Fruit fly (Drosophila melanogaster): ENCODE data around the gene hdm.
A peak's percentile ranks its signal among the peaks of the same experiment; 100 is the strongest.

Gene hdm

DNA sequence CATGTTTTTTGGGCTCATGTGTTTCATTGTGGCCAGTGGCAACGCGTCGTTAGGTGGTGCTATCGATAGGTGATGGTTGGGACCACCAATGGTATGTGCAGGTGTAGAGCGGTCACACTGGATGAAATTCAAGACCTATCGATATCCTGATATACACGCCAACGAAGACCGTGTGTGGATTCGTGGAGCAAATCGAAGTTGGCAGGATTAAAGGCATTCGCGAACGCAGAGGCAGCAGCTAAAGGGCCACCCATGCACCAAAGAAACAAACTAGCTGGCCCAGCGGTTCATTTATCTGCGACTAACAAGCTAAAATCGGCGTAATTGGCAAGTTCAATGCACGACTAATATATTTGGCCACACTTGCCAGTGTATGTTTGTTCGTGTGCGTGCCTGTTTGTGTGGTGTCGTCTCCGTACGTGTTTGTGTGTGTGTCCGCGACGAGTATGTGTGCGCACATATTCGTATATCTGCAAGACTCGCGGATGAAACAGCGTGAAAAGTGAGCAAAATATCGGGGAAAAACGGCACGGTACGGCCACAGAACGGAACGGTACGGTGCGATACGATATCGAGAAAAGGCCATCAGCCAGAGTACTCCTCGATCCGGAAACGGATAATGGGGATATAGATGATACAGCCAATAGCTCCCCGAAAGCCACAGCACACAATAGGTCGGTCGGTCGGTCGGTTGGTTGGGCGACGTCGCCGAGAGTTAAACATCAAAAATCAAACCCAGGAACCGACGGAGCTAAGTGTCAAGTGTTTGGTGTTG, 16.1 kb upstream of the hdm start, which contains the start of gene Ubr3 (continued):
- TF ChIP-seq CG17568 (GFP tag; optimal IDR thresholded peaks at IDR 0.05) (no peak), row (GFP tag; IDR thresholded peaks at IDR 0.05) (peak; percentile 26; the same call in 1 of the 3 replicates), NC2α (GFP tag; optimal IDR thresholded peaks at IDR 0.05) (no peak), Doc2 (GFP tag; IDR thresholded peaks at IDR 0.05) (no peak), CG6791 (GFP tag; IDR thresholded peaks at IDR 0.05; ENCODE audit: partially characterized antibody) (peak; percentile 74), nerfin-2 (GFP tag; IDR thresholded peaks at IDR 0.05; ENCODE audit: partially characterized antibody) (peak; percentile 66), zen2 (GFP tag; IDR thresholded peaks at IDR 0.05; ENCODE audit: partially characterized antibody) (no peak), Oli (tag; optimal IDR thresholded peaks at IDR 0.05) (no peak), Nf-YA (GFP tag; IDR thresholded peaks at IDR 0.05) (no peak), Fer3 (tag; optimal IDR thresholded peaks at IDR 0.05) (no peak), Mes4 (GFP tag; optimal IDR thresholded peaks at IDR 0.05) (no peak), HLH54F (GFP tag; optimal IDR thresholded peaks at IDR 0.05) (no peak), Bgb (GFP tag; IDR thresholded peaks at IDR 0.05; ENCODE audit: partially characterized antibody) (peak; percentile 86), CG1529 (GFP tag; optimal IDR thresholded peaks at IDR 0.05) (no peak), CG4854 (GFP tag; optimal IDR thresholded peaks at IDR 0.05) (no peak), Side (GFP tag; optimal IDR thresholded peaks at IDR 0.05) (no peak), gcm2 (GFP tag; optimal IDR thresholded peaks at IDR 0.05) (no peak), HLH3B (GFP tag; IDR thresholded peaks at IDR 0.05) (no peak), CG9797 (GFP tag; optimal IDR thresholded peaks at IDR 0.05) (peak; percentile 82), grau (tag; optimal IDR thresholded peaks at IDR 0.05) (no peak), gsb (GFP tag; IDR thresholded peaks at IDR 0.05) (no peak), ap (GFP tag; IDR thresholded peaks at IDR 0.05) (no peak), org-1 (GFP tag; optimal IDR thresholded peaks at IDR 0.05) (no peak), chinmo (GFP tag; IDR thresholded peaks at IDR 0.05; ENCODE audit: partially characterized antibody) (0 out of 4 replicates have a peak, but pooled peaks have one; percentile 30), lola (GFP tag; optimal IDR thresholded peaks at IDR 0.05) (no peak), so (GFP tag; IDR thresholded peaks at IDR 0.05) (no peak), CG14710 (tag; optimal IDR thresholded peaks at IDR 0.05) (peak; percentile 52), Rx (GFP tag; IDR thresholded peaks at IDR 0.05) (0 out of 2 replicates have a peak, but pooled peaks have one; percentile 11), Antp (GFP tag; optimal IDR thresholded peaks at IDR 0.05) (no peak), CG8765 (GFP tag; IDR thresholded peaks at IDR 0.05) (no peak), danr (GFP tag; IDR thresholded peaks at IDR 0.05) (no peak), CG18599 (GFP tag; optimal IDR thresholded peaks at IDR 0.05) (peak; percentile 36), pzg (GFP tag; optimal IDR thresholded peaks at IDR 0.05) (peak; percentile 87), CG34376 (GFP tag; optimal IDR thresholded peaks at IDR 0.05) (peak; percentile 55), z (GFP tag; IDR thresholded peaks at IDR 0.05) (no peak), CG17361 (GFP tag; IDR thresholded peaks at IDR 0.05) (no peak), GATAe (GFP tag; conservative IDR thresholded peaks at IDR 0.05) (no peak), CG1832 (GFP tag; optimal IDR thresholded peaks at IDR 0.05) (no peak), Doc3 (GFP tag; IDR thresholded peaks at IDR 0.05; ENCODE audit: partially characterized antibody) (peak; percentile 54; the same call in 1 of the 3 replicates), chn (GFP tag; optimal IDR thresholded peaks at IDR 0.05) (no peak), stc (GFP tag; IDR thresholded peaks at IDR 0.05) (no peak), ro (GFP tag; IDR thresholded peaks at IDR 0.05) (no peak), dpn (GFP tag; optimal IDR thresholded peaks at IDR 0.05) (peak in 1 of 2 experiments; percentile 11), BtbVII (GFP tag; optimal IDR thresholded peaks at IDR 0.05) (no peak), CG30403 (GFP tag; optimal IDR thresholded peaks at IDR 0.05) (no peak), dmrt99B (tag; optimal IDR thresholded peaks at IDR 0.05) (no peak), bowl (GFP tag; IDR thresholded peaks at IDR 0.05) (no peak), Spps (tag; optimal IDR thresholded peaks at IDR 0.05) (no peak), CG17802 (tag; optimal IDR thresholded peaks at IDR 0.05) (peak; percentile 50)
